Fruit fly (Drosophila melanogaster): Measurements from ENCODE around the gene Rpt2.

Gene Rpt2

dm6 chr3R:23920874-23921539 lies 10.4 kb downstream of the Rpt2 start:
- peak; percentile 47 for TF ChIP-seq CG17801 (GFP tag; optimal IDR thresholded peaks at IDR 0.05; ENCODE audit: partially characterized antibody)

dm6 chr3R:23920387-23920786 lies 11.0 kb downstream of the Rpt2 start:
- TF ChIP-seq CG17801 (GFP tag; optimal IDR thresholded peaks at IDR 0.05; ENCODE audit: partially characterized antibody) = no peak

- no peak for TF ChIP-seq CG17801 (GFP tag; optimal IDR thresholded peaks at IDR 0.05; ENCODE audit: partially characterized antibody)
These were observed 12.0 kb downstream of the Rpt2 start for dm6 chr3R:23919366-23919765.

- TF ChIP-seq CG17801 (GFP tag; optimal IDR thresholded peaks at IDR 0.05; ENCODE audit: partially characterized antibody) = no peak
These were observed 15.4 kb downstream of the Rpt2 start for dm6 chr3R:23915967-23916366.

- TF ChIP-seq CG17801 (GFP tag; optimal IDR thresholded peaks at IDR 0.05; ENCODE audit: partially characterized antibody) = no peak
These were observed 16.3 kb downstream of the Rpt2 start for dm6 chr3R:23915042-23915428.

dm6 chr3R:23914415-23915041 lies 16.8 kb downstream of the Rpt2 start:
- no peak for TF ChIP-seq CG17801 (GFP tag; optimal IDR thresholded peaks at IDR 0.05; ENCODE audit: partially characterized antibody)

- no peak for TF ChIP-seq CG17801 (GFP tag; optimal IDR thresholded peaks at IDR 0.05; ENCODE audit: partially characterized antibody)
These were observed 19.0 kb downstream of the Rpt2 start for dm6 chr3R:23912349-23912748.

- no peak for TF ChIP-seq CG17801 (GFP tag; optimal IDR thresholded peaks at IDR 0.05; ENCODE audit: partially characterized antibody)
These were observed 20.2 kb downstream of the Rpt2 start for dm6 chr3R:23911073-23911690.

dm6 chr3R:23910260-23910887 lies 21.0 kb downstream of the Rpt2 start:
- TF ChIP-seq CG17801 (GFP tag; optimal IDR thresholded peaks at IDR 0.05; ENCODE audit: partially characterized antibody) = no peak

- TF ChIP-seq CG17801 (GFP tag; optimal IDR thresholded peaks at IDR 0.05; ENCODE audit: partially characterized antibody) = no peak
These were observed 22.0 kb downstream of the Rpt2 start for dm6 chr3R:23909347-23909862.

- no peak for TF ChIP-seq CG17801 (GFP tag; optimal IDR thresholded peaks at IDR 0.05; ENCODE audit: partially characterized antibody)
These were observed 27.9 kb downstream of the Rpt2 start for dm6 chr3R:23903425-23903824.

dm6 chr3R:23902557-23902956 lies 28.8 kb downstream of the Rpt2 start:
- TF ChIP-seq CG17801 (GFP tag; optimal IDR thresholded peaks at IDR 0.05; ENCODE audit: partially characterized antibody) = no peak

- no peak for TF ChIP-seq CG17801 (GFP tag; optimal IDR thresholded peaks at IDR 0.05; ENCODE audit: partially characterized antibody)
These were observed 29.3 kb downstream of the Rpt2 start for dm6 chr3R:23902034-23902433.

dm6 chr3R:23900092-23900491 lies 31.3 kb downstream of the Rpt2 start:
- no peak for TF ChIP-seq CG17801 (GFP tag; optimal IDR thresholded peaks at IDR 0.05; ENCODE audit: partially characterized antibody)

dm6 chr3R:23893460-23893859 lies 37.9 kb downstream of the Rpt2 start, which contains the start of gene tbrd-1:
tbrd-1 (minus strand) TSS chr3R:23893560.
- no peak for TF ChIP-seq CG17801 (GFP tag; optimal IDR thresholded peaks at IDR 0.05; ENCODE audit: partially characterized antibody)

- TF ChIP-seq CG17801 (GFP tag; optimal IDR thresholded peaks at IDR 0.05; ENCODE audit: partially characterized antibody) = peak; percentile 75
These were observed 40.5 kb downstream of the Rpt2 start, which contains the start of gene TfIIA-S for dm6 chr3R:23890886-23891285. TfIIA-S (minus strand) TSS chr3R:23891060.

Measured in ovary, adult (tissue).